Fruit fly (Drosophila melanogaster) whole organism, adult: ENCODE results near the gene CG46304.

Experiments
- CG11617 ChIP-seq: fragments of 200-800 bp; sonication (Bioruptor generic); optimal IDR thresholded peaks from 2 replicates; lab custom pipeline; 2017; ENCODE audit warnings: mild to moderate bottlenecking, missing biosample characterization, missing genetic modification reagents, missing genetic modification characterization
- CG12768 ChIP-seq: fragments of 200-800 bp; sonication (Bioruptor generic); optimal IDR thresholded peaks from 2 replicates; lab custom pipeline; 2017; ENCODE audit warnings: missing biosample characterization, missing genetic modification characterization, mild to moderate bottlenecking, moderate library complexity, missing genetic modification reagents
- CG14711 ChIP-seq: fragments of 200-800 bp; sonication (Bioruptor generic); optimal IDR thresholded peaks from 2 replicates; lab custom pipeline; 2018; ENCODE audit warnings: missing biosample characterization, mild to moderate bottlenecking, missing genetic modification characterization, moderate library complexity
- CG1620 ChIP-seq: fragments of 200-800 bp; sonication (Bioruptor generic); optimal IDR thresholded peaks from 2 replicates; lab custom pipeline; 2016; ENCODE audit warnings: missing biosample characterization, missing genetic modification characterization
- CG33017 ChIP-seq: fragments of 200-800 bp; sonication (Bioruptor generic); optimal IDR thresholded peaks from 2 replicates; lab custom pipeline; 2018; ENCODE audit warnings: missing biosample characterization, mild to moderate bottlenecking, missing genetic modification characterization, moderate library complexity
- CG5204 ChIP-seq: fragments of 200-800 bp; sonication (Bioruptor generic); optimal IDR thresholded peaks from 2 replicates; lab custom pipeline; 2016; ENCODE audit warnings: missing biosample characterization, missing genetic modification characterization
- CG7045 ChIP-seq: fragments of 200-800 bp; sonication (Bioruptor generic); optimal IDR thresholded peaks from 2 replicates; lab custom pipeline; 2017; ENCODE audit warnings: missing biosample characterization, mild to moderate bottlenecking, missing genetic modification characterization
- CG7101 ChIP-seq: fragments of 200-800 bp; sonication (Bioruptor generic); optimal IDR thresholded peaks from 2 replicates; lab custom pipeline; 2018; ENCODE audit warnings: missing biosample characterization, mild to moderate bottlenecking, missing genetic modification characterization, moderate library complexity
- Clk ChIP-seq: fragments of 200-800 bp; sonication (Bioruptor generic); optimal IDR thresholded peaks from 2 replicates; lab custom pipeline; 2017; ENCODE audit warnings: missing biosample characterization, missing genetic modification characterization
- Crg-1 ChIP-seq: fragments of 200-800 bp; sonication (Bioruptor generic); optimal IDR thresholded peaks from 2 replicates; lab custom pipeline; 2016; ENCODE audit warnings: missing biosample characterization, missing genetic modification characterization
- Hr96 ChIP-seq: fragments of 200-800 bp; sonication (Bioruptor generic); optimal IDR thresholded peaks from 2 replicates; lab custom pipeline; 2016; ENCODE audit warnings: missing biosample characterization, missing genetic modification characterization
- Mnt ChIP-seq: fragments of 200-800 bp; sonication (Bioruptor generic); optimal IDR thresholded peaks from 2 replicates; lab custom pipeline; 2016; ENCODE audit warnings: missing biosample characterization, mild to moderate bottlenecking, missing genetic modification characterization
- bab1 ChIP-seq: fragments of 200-800 bp; sonication (Bioruptor generic); optimal IDR thresholded peaks from 3 replicates; lab custom pipeline; 2019; ENCODE audit warnings: missing biosample characterization, mild to moderate bottlenecking, missing genetic modification characterization, moderate library complexity
- cic ChIP-seq: fragments of 200-800 bp; sonication (Bioruptor generic); optimal IDR thresholded peaks from 2 replicates; lab custom pipeline; 2017; ENCODE audit warnings: missing biosample characterization, mild to moderate bottlenecking, missing genetic modification characterization, moderate library complexity
- cnc ChIP-seq, 2 experiments: fragments of >200 bp; optimal IDR thresholded peaks; 2 replicates each; lab custom pipeline; 2017
- kay ChIP-seq: fragments of 200-800 bp; sonication (Bioruptor generic); peaks from one replicate; lab custom pipeline; 2016; ENCODE audit warnings: missing biosample characterization, missing genetic modification characterization, borderline replicate concordance
- ovo ChIP-seq: fragments of 200-800 bp; sonication (Bioruptor generic); optimal IDR thresholded peaks from 2 replicates; lab custom pipeline; 2016; ENCODE audit warnings: missing biosample characterization, missing genetic modification characterization
- pad ChIP-seq: fragments of 200-800 bp; sonication (Bioruptor generic); optimal IDR thresholded peaks from 3 replicates; lab custom pipeline; 2017; ENCODE audit warnings: missing biosample characterization, missing genetic modification characterization, mild to moderate bottlenecking, moderate library complexity, missing genetic modification reagents
- tj ChIP-seq: fragments of 200-800 bp; sonication (Bioruptor generic); optimal IDR thresholded peaks from 3 replicates; lab custom pipeline; 2017; ENCODE audit warnings: missing biosample characterization, mild to moderate bottlenecking, missing genetic modification characterization, moderate library complexity
- toe ChIP-seq: fragments of 200-800 bp; sonication (Bioruptor generic); optimal IDR thresholded peaks from 2 replicates; lab custom pipeline; 2016; ENCODE audit warnings: missing biosample characterization, missing genetic modification characterization

The CG46304 gene

DNA sequence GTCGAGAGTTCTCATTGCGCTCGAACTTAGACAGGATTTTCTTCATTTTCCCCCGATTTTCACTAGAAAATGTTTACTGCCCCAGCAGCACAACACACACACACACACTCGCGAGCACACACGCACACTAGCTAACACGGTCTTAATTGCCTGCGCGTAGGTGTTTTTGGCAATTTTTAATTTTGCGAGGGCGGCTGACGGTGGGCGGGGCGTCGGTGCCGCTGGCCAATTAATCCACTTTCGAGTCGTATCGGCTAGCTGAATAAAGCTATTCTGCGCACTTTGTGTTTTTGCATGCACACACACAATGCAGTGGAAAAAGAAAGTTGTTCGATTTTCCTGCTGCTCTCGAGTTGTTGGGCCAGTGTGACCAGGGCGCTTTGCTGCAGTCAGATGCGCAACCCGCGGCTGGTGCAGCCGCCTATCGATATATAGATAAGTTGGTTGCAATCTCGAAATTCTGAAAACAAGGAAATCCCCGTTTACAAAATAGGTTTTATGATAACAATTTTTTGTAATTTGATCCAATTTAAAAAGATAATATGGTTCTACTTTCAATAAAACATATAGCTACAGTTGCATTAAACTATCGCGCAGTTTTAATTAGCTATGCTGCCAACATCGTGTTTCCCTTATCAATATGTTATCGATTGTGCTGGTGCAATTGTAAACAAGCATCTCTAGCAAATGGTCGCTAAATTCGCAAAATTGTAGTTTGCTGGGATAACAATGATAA lies 22.4 kb downstream of the CG46304 start, which contains the start of the genes Nak and Tango6:
Gene Nak (minus strand): TSS at position 375 of the 736 bp plus-strand sequence.
Gene Tango6 (plus strand): TSS at position 659 of the 736 bp plus-strand sequence.
- TF ChIP-seq Clk, result no peak
- peak; percentile 55 for TF ChIP-seq CG7101 (tag; lab: Kevin White, UChicago)
- peak; percentile 44 for TF ChIP-seq pad
- TF ChIP-seq CG7045 (GFP tag; lab: Kevin White, UChicago), result peak; percentile 40
- TF ChIP-seq Hr96 (GFP tag; lab: Kevin White, UChicago), result peak; percentile 67
- no peak for TF ChIP-seq ovo (GFP tag; lab: Kevin White, UChicago)
- peak; percentile 49 for TF ChIP-seq tj (GFP tag; lab: Kevin White, UChicago)
- TF ChIP-seq bab1, result peak; percentile 63
- peak; percentile 71 for TF ChIP-seq Mnt (GFP tag; lab: Kevin White, UChicago)
- TF ChIP-seq CG12768 (GFP tag; lab: Kevin White, UChicago), result no peak
- TF ChIP-seq kay, result no peak
- peak; percentile 13 for TF ChIP-seq cic (GFP tag; lab: Kevin White, UChicago)
- TF ChIP-seq CG33017 (tag; lab: Kevin White, UChicago), result peak; percentile 41
- peak; percentile 53 for TF ChIP-seq CG11617 (GFP tag; lab: Kevin White, UChicago)
- peak; percentile 48 for TF ChIP-seq Crg-1
- TF ChIP-seq cnc (optimal IDR thresholded peaks at IDR 0.05; lab: Kevin White, UChicago), result no peak
- TF ChIP-seq CG1620 (GFP tag; lab: Kevin White, UChicago), result peak; percentile 58
- TF ChIP-seq toe (GFP tag; lab: Kevin White, UChicago), result peak; percentile 63
- TF ChIP-seq CG5204 (GFP tag; lab: Kevin White, UChicago), result peak; percentile 53
- peak; percentile 46 for TF ChIP-seq CG14711 (tag; lab: Kevin White, UChicago)

DNA sequence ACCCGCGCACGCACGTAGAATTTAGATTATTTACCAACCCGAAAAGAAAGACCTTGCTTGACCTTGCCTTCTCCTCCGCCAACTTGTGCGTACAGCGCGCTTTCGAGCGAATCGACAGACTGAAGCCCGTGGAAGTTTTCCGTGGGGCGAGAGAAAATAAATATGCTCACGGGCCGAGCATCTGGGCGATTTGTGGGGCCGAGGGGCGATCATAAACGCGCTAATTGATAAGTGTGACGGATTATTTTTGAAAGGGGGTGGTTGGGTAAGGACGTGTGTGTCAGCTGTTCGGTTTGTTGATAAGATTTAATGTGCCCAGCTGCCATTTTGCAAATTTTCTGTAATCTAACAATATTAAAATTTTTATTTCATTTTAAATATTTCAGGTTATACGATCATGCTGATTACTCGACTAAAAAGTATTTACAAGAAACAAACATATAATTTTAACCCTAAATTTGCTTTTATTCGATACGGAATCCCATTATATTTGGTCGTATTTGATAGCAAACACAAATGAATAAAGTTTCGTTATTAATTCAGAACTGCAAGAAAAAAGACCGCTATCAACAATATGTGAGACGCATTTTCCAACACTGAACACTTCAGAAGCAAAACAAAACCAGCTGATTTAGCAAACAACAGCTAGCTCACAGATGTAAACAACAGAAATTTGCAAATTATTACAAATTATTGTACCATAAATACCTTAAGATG lies 28.1 kb downstream of the CG46304 start, which contains the start of the genes L2HGDH and CG10431:
Gene L2HGDH (minus strand): TSS at position 386 of the 717 bp plus-strand sequence.
Gene CG10431 (plus strand): TSS at position 648 of the 717 bp plus-strand sequence.
- TF ChIP-seq Crg-1, result peak; percentile 77
- peak; percentile 83 for TF ChIP-seq toe (GFP tag; lab: Kevin White, UChicago)
- peak; percentile 80 for TF ChIP-seq Mnt (GFP tag; lab: Kevin White, UChicago)
- peak; percentile 73 for TF ChIP-seq pad
- TF ChIP-seq CG11617 (GFP tag; lab: Kevin White, UChicago), result peak; percentile 83
- TF ChIP-seq CG5204 (GFP tag; lab: Kevin White, UChicago), result no peak
- peak; percentile 60 for TF ChIP-seq Hr96 (GFP tag; lab: Kevin White, UChicago)
- peak; percentile 59 for TF ChIP-seq CG1620 (GFP tag; lab: Kevin White, UChicago)
- TF ChIP-seq ovo (GFP tag; lab: Kevin White, UChicago), result peak; percentile 81
- peak; percentile 47 for TF ChIP-seq bab1
- TF ChIP-seq tj (GFP tag; lab: Kevin White, UChicago), result peak; percentile 76
- TF ChIP-seq CG7045 (GFP tag; lab: Kevin White, UChicago), result peak; percentile 56
- TF ChIP-seq CG7101 (tag; lab: Kevin White, UChicago), result peak; percentile 78
- TF ChIP-seq Clk, result peak; percentile 57
- TF ChIP-seq CG14711 (tag; lab: Kevin White, UChicago), result peak; percentile 68
- no peak for TF ChIP-seq cnc (optimal IDR thresholded peaks at IDR 0.05; lab: Kevin White, UChicago)
- no peak for TF ChIP-seq kay
- peak; percentile 63 for TF ChIP-seq CG33017 (tag; lab: Kevin White, UChicago)
- TF ChIP-seq cic (GFP tag; lab: Kevin White, UChicago), result peak; percentile 84
- peak; percentile 80 for TF ChIP-seq CG12768 (GFP tag; lab: Kevin White, UChicago)

DNA sequence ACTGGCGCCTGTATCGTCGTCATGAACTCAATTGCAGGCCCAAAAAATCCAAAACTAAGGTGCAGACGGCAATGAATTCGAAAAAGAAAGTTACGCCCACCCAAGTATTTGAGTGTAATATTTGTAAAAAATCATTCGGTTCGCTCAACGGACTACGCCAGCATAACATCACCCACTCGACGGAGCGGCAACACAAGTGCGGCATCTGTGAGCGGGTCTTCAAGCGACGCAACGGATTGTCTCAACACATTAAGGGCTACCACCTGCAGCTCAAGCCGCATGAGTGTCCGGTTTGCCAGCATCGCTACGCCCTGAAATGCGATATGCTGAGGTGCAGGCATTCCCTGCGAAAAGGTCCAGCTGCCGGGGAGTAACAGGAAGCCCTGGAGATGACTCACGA lies 30.6 kb downstream of the CG46304 start:
- TF ChIP-seq cic (GFP tag; lab: Kevin White, UChicago) (no peak), Mnt (GFP tag; lab: Kevin White, UChicago) (no peak), CG12768 (GFP tag; lab: Kevin White, UChicago) (no peak), Hr96 (GFP tag; lab: Kevin White, UChicago) (no peak)

dm6 chr2L:18978923-18979322 lies 32.8 kb downstream of the CG46304 start:
- TF ChIP-seq ovo (GFP tag; lab: Kevin White, UChicago), result no peak
- TF ChIP-seq Mnt (GFP tag; lab: Kevin White, UChicago), result no peak
- no peak for TF ChIP-seq cic (GFP tag; lab: Kevin White, UChicago)
- no peak for TF ChIP-seq toe (GFP tag; lab: Kevin White, UChicago)
- TF ChIP-seq CG14711 (tag; lab: Kevin White, UChicago), result no peak
- no peak for TF ChIP-seq kay
- no peak for TF ChIP-seq pad
- no peak for TF ChIP-seq Crg-1
- TF ChIP-seq CG5204 (GFP tag; lab: Kevin White, UChicago), result no peak

dm6 chr2L:18979407-18979806 lies 33.3 kb downstream of the CG46304 start:
- TF ChIP-seq CG1620 (GFP tag; lab: Kevin White, UChicago) (no peak), cic (GFP tag; lab: Kevin White, UChicago) (no peak), bab1 (no peak), toe (GFP tag; lab: Kevin White, UChicago) (no peak), pad (no peak), Clk (no peak), Hr96 (GFP tag; lab: Kevin White, UChicago) (no peak), CG11617 (GFP tag; lab: Kevin White, UChicago) (no peak), CG5204 (GFP tag; lab: Kevin White, UChicago) (no peak), ovo (GFP tag; lab: Kevin White, UChicago) (no peak), CG33017 (tag; lab: Kevin White, UChicago) (no peak), cnc (optimal IDR thresholded peaks at IDR 0.05; lab: Kevin White, UChicago) (no peak), Mnt (GFP tag; lab: Kevin White, UChicago) (no peak), Crg-1 (no peak), CG14711 (tag; lab: Kevin White, UChicago) (no peak)
